Worm (Caenorhabditis elegans) whole organism, young adult: ENCODE measurements around the gene fbxb-59.
A peak's percentile ranks its signal among the peaks of the same experiment; 100 is the strongest.

ENCODE experiments used
- B0336.3 ChIP-seq: fragments of 200-800 bp; sonication (Bioruptor generic); IDR thresholded peaks from 2 replicates; pipeline ENCODE4 v1.3.6; 2022; ENCODE audit warnings: missing genetic modification characterization, missing compliant biosample characterization
- C06A6.2 ChIP-seq: fragments of 200-800 bp; sonication (Bioruptor generic); conservative IDR thresholded peaks from 2 replicates; pipeline ENCODE4 v1.3.6; 2022; ENCODE audit warnings: missing genetic modification characterization, missing compliant biosample characterization
- F10E7.11 ChIP-seq: sonication (generic microtip); optimal IDR thresholded peaks from 2 replicates; lab custom pipeline; 2017; ENCODE audit warnings: mild to moderate bottlenecking, missing genetic modification characterization, moderate library complexity, missing compliant biosample characterization
- F39B2.1 ChIP-seq: fragments of 200-800 bp; sonication (Bioruptor generic); IDR thresholded peaks from 2 replicates; pipeline ENCODE4 v1.3.6; 2022; ENCODE audit warnings: missing genetic modification reagents, missing genetic modification characterization, missing compliant biosample characterization
- K11D2.4 ChIP-seq: fragments of 200-800 bp; sonication (Bioruptor generic); IDR thresholded peaks from 2 replicates; pipeline ENCODE4 v1.3.6; 2022; ENCODE audit warnings: missing genetic modification reagents, missing genetic modification characterization, missing compliant biosample characterization
- Y53F4B.3 ChIP-seq: fragments of 200-800 bp; sonication (Bioruptor generic); IDR thresholded peaks from 2 replicates; pipeline ENCODE4 v1.3.6; 2022; ENCODE audit warnings: missing genetic modification reagents, missing genetic modification characterization, missing compliant biosample characterization
- Y56A3A.18 ChIP-seq: fragments of 200-800 bp; sonication (Bioruptor generic); IDR thresholded peaks from 2 replicates; pipeline ENCODE4 v1.3.6; 2022; ENCODE audit warnings: missing genetic modification reagents, missing genetic modification characterization, missing compliant biosample characterization
- ama-1 ChIP-seq, 3 experiments: fragments of 150-350 bp in 1 of 3; sonication (generic microtip) in 2 of 3; optimal IDR thresholded peaks; 2 replicates each; lab custom pipeline; 2014 to 2018; ENCODE audit warnings: missing biosample characterization in 2 of 3, missing genetic modification characterization in 2 of 3, missing genetic modification reagents in 2 of 3
- aptf-2 ChIP-seq: fragments of 200-800 bp; sonication (Bioruptor generic); conservative IDR thresholded peaks from 2 replicates; pipeline ENCODE4 v1.3.6; 2022; ENCODE audit warnings: missing genetic modification reagents, missing genetic modification characterization, missing compliant biosample characterization
- athp-1 ChIP-seq: sonication (generic microtip); optimal IDR thresholded peaks from 2 replicates; lab custom pipeline; 2017; ENCODE audit warnings: mild to moderate bottlenecking, missing genetic modification characterization, missing compliant biosample characterization
- attf-3 ChIP-seq: fragments of 200-800 bp; sonication (Bioruptor generic); conservative IDR thresholded peaks from 2 replicates; pipeline ENCODE4 v1.3.6; 2022; ENCODE audit warnings: missing genetic modification reagents, missing genetic modification characterization, missing compliant biosample characterization
- bed-2 ChIP-seq: fragments of 200-800 bp; sonication (Bioruptor generic); IDR thresholded peaks from 2 replicates; pipeline ENCODE4 v1.3.6; 2022; ENCODE audit warnings: missing genetic modification reagents, missing genetic modification characterization, missing compliant biosample characterization
- dpl-1 ChIP-seq: fragments of 150-350 bp; optimal IDR thresholded peaks from 2 replicates; lab custom pipeline; 2014; ENCODE audit warnings: missing biosample characterization, missing genetic modification reagents, missing genetic modification characterization
- efl-1 ChIP-seq: fragments of 150-350 bp; optimal IDR thresholded peaks from 2 replicates; lab custom pipeline; 2014; ENCODE audit warnings: missing biosample characterization, missing genetic modification reagents, missing genetic modification characterization
- gei-17 ChIP-seq: fragments of 200-800 bp; sonication (Bioruptor generic); optimal IDR thresholded peaks from 2 replicates; lab custom pipeline; 2018; ENCODE audit warnings: mild to moderate bottlenecking, missing genetic modification characterization, missing compliant biosample characterization
- him-1 ChIP-seq: sonication (generic microtip); optimal IDR thresholded peaks from 2 replicates; lab custom pipeline; 2016; ENCODE audit warnings: missing genotype, missing genetic modification reagents, missing genetic modification characterization, missing compliant biosample characterization
- hmg-1.2 ChIP-seq: fragments of 200-800 bp; sonication (Bioruptor generic); IDR thresholded peaks from 2 replicates; pipeline ENCODE4 v1.3.6; 2022; ENCODE audit warnings: missing genetic modification reagents, missing genetic modification characterization, missing compliant biosample characterization
- hsf-1 ChIP-seq: fragments of 200-800 bp; sonication (Bioruptor generic); IDR thresholded peaks from 2 replicates; pipeline ENCODE4 v1.3.6; 2022; ENCODE audit warnings: missing genetic modification reagents, missing genetic modification characterization, missing compliant biosample characterization
- lin-35 ChIP-seq, 3 experiments: fragments of 150-350 bp in 2 of 3; sonication (generic microtip) in 1 of 3; optimal IDR thresholded peaks; 2 replicates each; lab custom pipeline; 2014 to 2018; ENCODE audit warnings: missing biosample characterization in 3 of 3, missing genetic modification characterization in 3 of 3, missing genetic modification reagents in 3 of 3
- madf-3 ChIP-seq: fragments of 200-800 bp; sonication (Bioruptor generic); IDR thresholded peaks from 2 replicates; pipeline ENCODE4 v1.3.6; 2022; ENCODE audit warnings: missing genetic modification reagents, missing genetic modification characterization, missing compliant biosample characterization
- mel-28 ChIP-seq: sonication (generic microtip); optimal IDR thresholded peaks from 2 replicates; lab custom pipeline; 2016; ENCODE audit warnings: borderline replicate concordance, mild to moderate bottlenecking, missing genetic modification characterization, missing compliant biosample characterization
- mxl-1 ChIP-seq: sonication (generic microtip); optimal IDR thresholded peaks from 2 replicates; lab custom pipeline; 2016; ENCODE audit warnings: missing genetic modification characterization, missing compliant biosample characterization
- nfya-1 ChIP-seq: sonication (generic microtip); optimal IDR thresholded peaks from 2 replicates; lab custom pipeline; 2017; ENCODE audit warnings: antibody characterized with exemption, missing compliant biosample characterization, missing genetic modification characterization, borderline replicate concordance; ENCODE audit not compliant: insufficient read depth
- nfya-2 ChIP-seq: fragments of 200-800 bp; sonication (Bioruptor generic); IDR thresholded peaks from 2 replicates; pipeline ENCODE4 v1.3.6; 2022; ENCODE audit warnings: missing genetic modification reagents, missing genetic modification characterization, missing compliant biosample characterization
- nhr-80 ChIP-seq: sonication (generic microtip); optimal IDR thresholded peaks from 2 replicates; lab custom pipeline; 2016; ENCODE audit warnings: missing genetic modification characterization, missing compliant biosample characterization
- pha-4 ChIP-seq: fragments of 150-350 bp; sonication (generic microtip); optimal IDR thresholded peaks from 2 replicates; lab custom pipeline; 2014; ENCODE audit warnings: missing biosample characterization, missing genetic modification reagents, missing genetic modification characterization
- snpc-1.3 ChIP-seq: sonication (generic microtip); optimal IDR thresholded peaks from 2 replicates; lab custom pipeline; 2017; ENCODE audit warnings: missing genetic modification characterization, mild to moderate bottlenecking, missing compliant biosample characterization, antibody characterized with exemption, moderate library complexity, missing genotype, missing genetic modification reagents; ENCODE audit not compliant: insufficient read depth
- snpc-4 ChIP-seq, 5 experiments: fragments of 150-350 bp in 1 of 5; sonication (generic microtip) in 4 of 5; optimal IDR thresholded peaks; 2 replicates each; lab custom pipeline; 2014 to 2018; ENCODE audit warnings: missing genetic modification characterization in 5 of 5, missing biosample characterization in 3 of 5, antibody characterized with exemption in 2 of 5, mild to moderate bottlenecking in 2 of 5, missing compliant biosample characterization in 2 of 5, missing genotype in 2 of 5, moderate library complexity in 2 of 5, missing genetic modification reagents in 1 of 5
- tbp1 ChIP-seq: fragments of 200-800 bp; sonication (Bioruptor generic); optimal IDR thresholded peaks from 2 replicates; lab custom pipeline; 2018; ENCODE audit warnings: mild to moderate bottlenecking, missing genetic modification characterization, missing compliant biosample characterization
- xnd-1 ChIP-seq: sonication (generic microtip); optimal IDR thresholded peaks from 2 replicates; lab custom pipeline; 2016; ENCODE audit warnings: missing genotype, missing genetic modification reagents, missing genetic modification characterization, missing compliant biosample characterization
- ztf-18 ChIP-seq: sonication (generic microtip); optimal IDR thresholded peaks from 2 replicates; lab custom pipeline; 2016; ENCODE audit warnings: missing genotype, mild to moderate bottlenecking, missing genetic modification characterization, missing compliant biosample characterization
- ztf-3 ChIP-seq: fragments of 200-800 bp; sonication (Bioruptor generic); optimal IDR thresholded peaks from 2 replicates; lab custom pipeline; 2018; ENCODE audit warnings: mild to moderate bottlenecking, missing genetic modification characterization, missing compliant biosample characterization

Gene fbxb-59

DNA sequence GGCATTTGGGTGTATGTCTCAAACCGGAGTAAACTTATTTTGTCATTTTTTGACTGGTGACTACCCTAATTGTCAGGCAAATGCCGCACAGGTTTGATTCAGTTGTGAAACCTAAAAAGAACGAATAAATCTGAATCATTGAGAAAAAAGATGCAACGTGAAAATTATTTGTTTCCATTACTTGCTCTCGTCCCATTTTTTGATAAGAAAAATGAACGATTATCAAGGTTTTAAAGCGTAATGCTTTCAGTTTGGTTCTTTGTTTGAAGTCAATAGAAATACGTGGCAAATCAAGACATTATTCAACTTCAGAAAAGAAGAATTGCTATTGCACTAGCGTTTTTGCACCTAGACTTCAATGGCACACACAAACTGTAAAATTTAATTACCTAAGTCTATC lies 6.6 kb upstream of the fbxb-59 start, which contains the start of gene Y113G7B.12:
Gene Y113G7B.12, minus strand, starts transcription at position 101 of the 400 bp plus-strand sequence.
- TF ChIP-seq efl-1 (GFP tag; lab: Kevin White, UChicago) (no peak), pha-4 (tag; lab: Kevin White, UChicago) (no peak), snpc-4 (GFP tag; optimal IDR thresholded peaks at IDR 0.05; lab: Kevin White, UChicago) (no peak), snpc-4 (tag; optimal IDR thresholded peaks at IDR 0.05; lab: Kevin White, UChicago) (no peak), K11D2.4 (GFP tag; lab: Robert Waterston, UW) (no peak), bed-2 (GFP tag; lab: Robert Waterston, UW) (no peak), ztf-18 (no peak), xnd-1 (no peak), Y53F4B.3 (GFP tag; lab: Robert Waterston, UW) (no peak), mxl-1 (tag; lab: Kevin White, UChicago) (no peak)

DNA sequence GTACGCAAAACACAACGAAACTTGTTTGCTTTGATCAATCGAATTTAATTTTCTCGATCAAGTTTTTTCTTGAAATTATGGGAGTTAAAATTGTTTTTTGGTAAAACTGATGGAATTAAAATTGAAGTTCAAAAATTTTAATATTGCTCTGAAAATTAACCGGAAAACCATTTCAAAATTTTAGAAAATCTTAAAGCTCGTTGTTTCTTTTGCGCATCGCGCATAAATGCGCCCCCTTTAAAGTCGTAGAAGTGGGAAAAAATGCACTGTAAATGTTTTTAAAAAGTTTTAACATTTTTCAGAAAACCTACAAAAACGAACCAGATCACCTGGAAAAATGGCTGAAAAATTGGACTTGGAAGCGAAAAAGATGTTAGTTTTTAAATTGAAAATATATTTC lies 2.9 kb downstream of the fbxb-59 start, which contains the start of gene fbxa-113:
Gene fbxa-113, plus strand, starts transcription at position 301 of the 400 bp plus-strand sequence.
- no peak for TF ChIP-seq F39B2.1 (GFP tag; lab: Robert Waterston, UW)
- peak; percentile 39 for TF ChIP-seq him-1 (tag; lab: Kevin White, UChicago)

DNA sequence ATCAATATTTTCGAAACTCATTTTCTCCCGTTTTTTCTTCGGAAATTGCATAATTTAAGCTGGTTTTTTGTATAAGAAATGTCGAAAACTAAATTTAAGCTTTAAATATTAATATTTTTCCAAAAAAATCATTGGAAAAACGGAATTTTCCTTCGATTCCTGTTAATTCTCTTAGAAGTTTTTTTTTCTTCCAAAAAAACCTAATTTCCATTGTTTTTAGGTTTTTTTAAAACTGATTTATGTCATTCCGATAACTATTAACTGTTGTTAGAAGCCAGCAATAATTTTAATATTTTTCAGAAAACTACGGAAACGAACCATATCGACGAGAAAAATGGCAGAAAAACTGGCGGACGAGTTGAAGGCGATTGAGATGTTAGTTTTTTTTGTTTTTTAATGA lies 4.7 kb downstream of the fbxb-59 start, which contains the start of gene fbxa-114:
Gene fbxa-114, plus strand, starts transcription at position 301 of the 400 bp plus-strand sequence.
- TF ChIP-seq aptf-2 (GFP tag; lab: Robert Waterston, UW) = no peak
- no peak for TF ChIP-seq B0336.3 (GFP tag; lab: Robert Waterston, UW)
- TF ChIP-seq gei-17 (GFP tag; lab: Kevin White, UChicago) = no peak
- TF ChIP-seq hmg-1.2 = no peak
- TF ChIP-seq hsf-1 (GFP tag; lab: Robert Waterston, UW) = no peak
- no peak for TF ChIP-seq nfya-1 (tag; lab: Kevin White, UChicago)
- no peak for TF ChIP-seq dpl-1 (GFP tag; lab: Kevin White, UChicago)
- no peak for TF ChIP-seq athp-1 (tag; lab: Kevin White, UChicago)
- no peak for TF ChIP-seq xnd-1
- no peak for TF ChIP-seq nhr-80 (tag; lab: Kevin White, UChicago)
- no peak for TF ChIP-seq lin-35 (GFP tag; optimal IDR thresholded peaks at IDR 0.05; lab: Kevin White, UChicago)
- TF ChIP-seq F10E7.11 = no peak
- TF ChIP-seq madf-3 = no peak
- no peak for TF ChIP-seq mel-28 (tag; lab: Kevin White, UChicago)
- TF ChIP-seq nfya-2 = no peak
- no peak for TF ChIP-seq Y53F4B.3 (GFP tag; lab: Robert Waterston, UW)

DNA sequence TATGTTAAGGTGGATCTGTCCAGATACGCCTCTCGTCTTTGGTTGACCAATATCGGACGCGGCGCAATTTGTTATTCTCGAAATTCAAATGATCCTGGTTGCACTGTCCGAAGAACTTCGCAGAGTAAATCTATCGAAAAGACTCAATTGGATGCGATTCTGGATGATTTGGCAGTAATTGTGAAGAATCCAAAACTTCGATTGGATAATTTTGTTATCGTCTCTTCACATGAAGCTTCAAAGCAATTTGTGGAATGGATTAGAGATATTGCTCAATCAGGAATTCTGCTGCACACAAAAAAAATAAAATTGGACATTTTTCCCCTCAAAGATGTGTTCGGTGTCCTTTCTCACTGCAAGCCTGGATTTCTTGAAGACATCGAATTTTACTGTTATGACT lies 6.3 kb downstream of the fbxb-59 start:
- TF ChIP-seq C06A6.2 (GFP tag; lab: Robert Waterston, UW) (no peak), ztf-3 (GFP tag; lab: Kevin White, UChicago) (no peak), Y56A3A.18 (GFP tag; lab: Robert Waterston, UW) (no peak), nfya-1 (tag; lab: Kevin White, UChicago) (no peak)

DNA sequence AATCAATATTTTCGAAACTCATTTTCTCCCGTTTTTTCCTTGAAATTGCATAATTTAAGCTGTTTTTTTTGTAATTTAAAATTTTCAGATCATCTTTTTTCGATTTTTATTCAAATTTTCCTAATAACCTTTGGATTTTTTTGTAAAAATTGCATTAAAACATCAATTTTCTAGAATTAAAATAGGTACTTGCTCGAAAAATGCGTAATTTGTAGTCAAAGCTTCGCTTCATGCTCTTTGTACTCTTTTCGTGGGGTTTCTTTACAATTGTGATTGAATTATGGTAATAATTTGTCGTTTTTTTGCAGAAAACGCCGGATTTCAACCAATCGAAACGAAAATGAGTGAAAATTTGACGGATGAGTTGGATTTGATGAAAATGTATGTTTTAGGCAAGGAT lies 7.0 kb downstream of the fbxb-59 start, which contains the start of gene fog-2:
Gene fog-2, plus strand, starts transcription at position 301 of the 400 bp plus-strand sequence.
- no peak for TF ChIP-seq snpc-1.3 (tag; lab: Kevin White, UChicago)
- TF ChIP-seq attf-3 (GFP tag; lab: Robert Waterston, UW) = no peak
- TF ChIP-seq ama-1 (optimal IDR thresholded peaks at IDR 0.05; lab: Kevin White, UChicago) = no peak
- TF ChIP-seq ama-1 (GFP tag; optimal IDR thresholded peaks at IDR 0.05; lab: Kevin White, UChicago) = no peak
- TF ChIP-seq tbp1 (GFP tag; lab: Kevin White, UChicago) = no peak
